Worm (Caenorhabditis elegans) whole organism, young adult: ENCODE measurements around the gene exos-4.1.

ENCODE experiments used
- Y53G8AR.9 ChIP-seq: fragments of 200-800 bp; sonication (Bioruptor generic); conservative IDR thresholded peaks from 2 replicates; pipeline ENCODE4 v1.3.6; 2022; ENCODE audit warnings: missing genetic modification reagents, missing genetic modification characterization, missing compliant biosample characterization
- aptf-3 ChIP-seq: fragments of 200-800 bp; sonication (Bioruptor generic); IDR thresholded peaks from 2 replicates; pipeline ENCODE4 v1.3.6; 2022; ENCODE audit warnings: missing genetic modification characterization, missing compliant biosample characterization
- dpl-1 ChIP-seq: fragments of 150-350 bp; optimal IDR thresholded peaks from 2 replicates; lab custom pipeline; 2014; ENCODE audit warnings: missing biosample characterization, missing genetic modification reagents, missing genetic modification characterization
- hsf-1 ChIP-seq: fragments of 200-800 bp; sonication (Bioruptor generic); IDR thresholded peaks from 2 replicates; pipeline ENCODE4 v1.3.6; 2022; ENCODE audit warnings: missing genetic modification reagents, missing genetic modification characterization, missing compliant biosample characterization
- mxl-1 ChIP-seq: sonication (generic microtip); optimal IDR thresholded peaks from 2 replicates; lab custom pipeline; 2016; ENCODE audit warnings: missing genetic modification characterization, missing compliant biosample characterization
- somi-1 ChIP-seq: fragments of 200-800 bp; sonication (Bioruptor generic); optimal IDR thresholded peaks from 2 replicates; lab custom pipeline; 2018; ENCODE audit warnings: mild to moderate bottlenecking, missing genetic modification characterization, missing compliant biosample characterization

DNA sequence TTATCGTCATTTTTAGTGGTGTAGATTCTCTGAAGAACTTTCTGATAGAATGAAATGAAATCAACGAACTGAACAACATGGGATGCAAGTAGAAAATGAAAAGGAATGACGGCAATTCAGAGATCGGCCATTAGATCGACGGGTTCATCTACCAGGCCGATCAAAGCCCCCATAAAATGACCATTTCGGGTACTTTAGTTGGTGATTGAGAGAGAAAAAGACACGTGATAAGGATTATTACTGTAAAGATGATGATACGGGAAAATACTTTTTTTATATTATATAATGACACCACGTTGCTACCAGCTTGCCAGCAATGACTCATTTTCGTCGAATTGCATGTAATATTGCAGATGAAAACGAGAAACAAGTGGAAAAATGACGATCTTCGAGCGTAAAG lies 11.0 kb downstream of the exos-4.1 start, which contains the start of gene best-1:
- TF ChIP-seq dpl-1 (no peak), Y53G8AR.9 (no peak), hsf-1 (no peak), mxl-1 (tag; lab: Kevin White, UChicago) (no peak), aptf-3 (GFP tag; lab: Robert Waterston, UW) (no peak), somi-1 (GFP tag; lab: Kevin White, UChicago) (no peak)
